Fruit fly (Drosophila melanogaster) whole organism, embryonic: Measurements from ENCODE around the gene CG34001.
A peak's percentile ranks its signal among the peaks of the same experiment; 100 is the strongest.

Experiments used
- Bgb ChIP-seq: fragments of 200-800 bp; sonication (Bioruptor generic); IDR thresholded peaks from 2 replicates; pipeline ENCODE4 v1.3.6; 2022; ENCODE audit warnings: missing biosample characterization, missing genetic modification characterization; ENCODE audit not compliant: partially characterized antibody
- CG10209 ChIP-seq: fragments of 200-800 bp; sonication (Bioruptor generic); optimal IDR thresholded peaks from 3 replicates; lab custom pipeline; 2017; ENCODE audit warnings: missing biosample characterization, mild to moderate bottlenecking, missing genetic modification characterization, missing genetic modification reagents
- CG11398 ChIP-seq: fragments of 200-800 bp; sonication (Bioruptor generic); optimal IDR thresholded peaks from 2 replicates; lab custom pipeline; 2016; ENCODE audit warnings: missing biosample characterization, missing genetic modification characterization
- CG11696 ChIP-seq: fragments of 200-800 bp; sonication (Bioruptor generic); IDR thresholded peaks from 2 replicates; pipeline ENCODE4 v1.3.6; 2022; ENCODE audit warnings: missing biosample characterization, missing genetic modification characterization
- CG14860 ChIP-seq: fragments of 200-800 bp; sonication (Bioruptor generic); IDR thresholded peaks from 3 replicates; pipeline ENCODE4 v1.3.6; 2022; ENCODE audit warnings: missing biosample characterization, missing genetic modification characterization; ENCODE audit not compliant: partially characterized antibody
- CG15011 ChIP-seq: fragments of 200-800 bp; sonication (Bioruptor generic); optimal IDR thresholded peaks from 3 replicates; lab custom pipeline; 2018; ENCODE audit warnings: missing biosample characterization, mild to moderate bottlenecking, missing genetic modification characterization
- CG1603 ChIP-seq: fragments of 200-800 bp; sonication (Bioruptor generic); optimal IDR thresholded peaks from 2 replicates; lab custom pipeline; 2019; ENCODE audit warnings: missing biosample characterization, mild to moderate bottlenecking, missing genetic modification characterization, moderate library complexity
- CG17361 ChIP-seq: fragments of 200-800 bp; sonication (Bioruptor generic); IDR thresholded peaks from 3 replicates; pipeline ENCODE4 v1.3.6; 2022; ENCODE audit warnings: missing biosample characterization, missing genetic modification characterization
- CG17612 ChIP-seq: fragments of 200-800 bp; sonication (Bioruptor generic); IDR thresholded peaks from 2 replicates; pipeline ENCODE4 v1.3.6; 2022; ENCODE audit warnings: missing biosample characterization, missing genetic modification characterization
- CG1832 ChIP-seq: fragments of 200-800 bp; sonication (Bioruptor generic); optimal IDR thresholded peaks from 2 replicates; lab custom pipeline; 2017; ENCODE audit warnings: missing biosample characterization, mild to moderate bottlenecking, missing genetic modification characterization, inconsistent platforms
- CG33557 ChIP-seq: fragments of 200-800 bp; sonication (Bioruptor generic); optimal IDR thresholded peaks from 2 replicates; lab custom pipeline; 2019; ENCODE audit warnings: missing biosample characterization, mild to moderate bottlenecking, missing genetic modification characterization, moderate library complexity
- CG3995 ChIP-seq: fragments of 200-800 bp; sonication (Bioruptor generic); optimal IDR thresholded peaks from 3 replicates; lab custom pipeline; 2016; ENCODE audit warnings: missing biosample characterization, missing genetic modification characterization
- CG43689 ChIP-seq: fragments of 200-800 bp; sonication (Bioruptor generic); IDR thresholded peaks from 2 replicates; pipeline ENCODE4 v1.3.6; 2022; ENCODE audit warnings: missing biosample characterization, missing genetic modification characterization
- CG4424 ChIP-seq: fragments of 200-800 bp; sonication (Bioruptor generic); optimal IDR thresholded peaks from 3 replicates; lab custom pipeline; 2016; ENCODE audit warnings: missing biosample characterization, missing genetic modification characterization
- CG6654 ChIP-seq: fragments of 200-800 bp; sonication (Bioruptor generic); optimal IDR thresholded peaks from 2 replicates; lab custom pipeline; 2017; ENCODE audit warnings: missing biosample characterization, mild to moderate bottlenecking, missing genetic modification characterization
- CG6689 ChIP-seq: fragments of 200-800 bp; sonication (Bioruptor generic); IDR thresholded peaks from 2 replicates; pipeline ENCODE4 v1.3.6; 2022; ENCODE audit warnings: missing biosample characterization, missing genetic modification characterization
- CG7372 ChIP-seq: fragments of 200-800 bp; sonication (Bioruptor generic); IDR thresholded peaks from 2 replicates; pipeline ENCODE4 v1.3.6; 2022; ENCODE audit warnings: missing biosample characterization, missing genetic modification characterization
- CG7928 ChIP-seq: fragments of 200-800 bp; sonication (Bioruptor generic); optimal IDR thresholded peaks from 2 replicates; lab custom pipeline; 2017; ENCODE audit warnings: missing biosample characterization, mild to moderate bottlenecking, missing genetic modification characterization
- CG8944 ChIP-seq: fragments of 200-800 bp; sonication (Bioruptor generic); optimal IDR thresholded peaks from 3 replicates; lab custom pipeline; 2016; ENCODE audit warnings: missing biosample characterization, missing genetic modification characterization
- CG9797 ChIP-seq: fragments of 200-800 bp; sonication (Bioruptor generic); optimal IDR thresholded peaks from 3 replicates; lab custom pipeline; 2018; ENCODE audit warnings: missing biosample characterization, mild to moderate bottlenecking, missing genetic modification characterization
- CTCF ChIP-seq: fragments of 200-800 bp; sonication (Bioruptor generic); optimal IDR thresholded peaks from 2 replicates; lab custom pipeline; 2017; ENCODE audit warnings: missing biosample characterization, mild to moderate bottlenecking, missing genetic modification characterization, moderate library complexity
- Dad ChIP-seq: fragments of 200-800 bp; sonication (Bioruptor generic); optimal IDR thresholded peaks from 3 replicates; lab custom pipeline; 2016; ENCODE audit warnings: missing biosample characterization, missing genetic modification characterization
- Doc2 ChIP-seq: fragments of 200-800 bp; sonication (Bioruptor generic); IDR thresholded peaks from 2 replicates; pipeline ENCODE4 v1.3.6; 2022; ENCODE audit warnings: missing biosample characterization, missing genetic modification characterization
- Eip74EF ChIP-seq, 2 experiments: fragments of 200-800 bp in 1 of 2; fragments of >200 bp in 1 of 2; sonication (Bioruptor generic) in 1 of 2; optimal IDR thresholded peaks; 2 replicates each; lab custom pipeline; 2017 to 2019; ENCODE audit warnings: missing biosample characterization in 2 of 2, missing genetic modification characterization in 2 of 2, mild to moderate bottlenecking in 1 of 2, moderate library complexity in 1 of 2
- Fer1 ChIP-seq: fragments of 200-800 bp; sonication (Bioruptor generic); optimal IDR thresholded peaks from 2 replicates; lab custom pipeline; 2017; ENCODE audit warnings: missing biosample characterization, mild to moderate bottlenecking, missing genetic modification characterization
- Fer3 ChIP-seq: fragments of 200-800 bp; sonication (Bioruptor generic); optimal IDR thresholded peaks from 2 replicates; lab custom pipeline; 2018; ENCODE audit warnings: missing biosample characterization, mild to moderate bottlenecking, missing genetic modification characterization, moderate library complexity
- HmgZ ChIP-seq: fragments of 200-800 bp; sonication (Bioruptor generic); optimal IDR thresholded peaks from 2 replicates; lab custom pipeline; 2018; ENCODE audit warnings: missing biosample characterization, mild to moderate bottlenecking, missing genetic modification characterization
- Meics ChIP-seq: fragments of 200-800 bp; sonication (Bioruptor generic); optimal IDR thresholded peaks from 2 replicates; lab custom pipeline; 2017; ENCODE audit warnings: missing biosample characterization, mild to moderate bottlenecking, missing genetic modification characterization
- Mrtf ChIP-seq: fragments of 200-800 bp; sonication (Bioruptor generic); IDR thresholded peaks from 3 replicates; pipeline ENCODE4 v1.3.6; 2022; ENCODE audit warnings: missing biosample characterization, missing genetic modification characterization
- NC2β ChIP-seq: fragments of 200-800 bp; sonication (Bioruptor generic); optimal IDR thresholded peaks from 2 replicates; lab custom pipeline; 2016; ENCODE audit warnings: missing biosample characterization, missing genetic modification characterization
- Nf-YA ChIP-seq: fragments of 200-800 bp; sonication (Bioruptor generic); IDR thresholded peaks from 2 replicates; pipeline ENCODE4 v1.3.6; 2022; ENCODE audit warnings: missing biosample characterization, missing genetic modification characterization
- Side ChIP-seq: fragments of 200-800 bp; sonication (Bioruptor generic); optimal IDR thresholded peaks from 2 replicates; lab custom pipeline; 2016; ENCODE audit warnings: missing biosample characterization, missing genetic modification characterization
- ap ChIP-seq: fragments of 200-800 bp; sonication (Bioruptor generic); IDR thresholded peaks from 2 replicates; pipeline ENCODE4 v1.3.6; 2022; ENCODE audit warnings: missing biosample characterization, missing genetic modification characterization
- ci ChIP-seq: fragments of 200-800 bp; sonication (Bioruptor generic); IDR thresholded peaks from 3 replicates; pipeline ENCODE4 v1.3.6; 2022; ENCODE audit warnings: missing biosample characterization, missing genetic modification characterization
- danr ChIP-seq: fragments of 200-800 bp; sonication (Bioruptor generic); IDR thresholded peaks from 2 replicates; pipeline ENCODE4 v1.3.6; 2022; ENCODE audit warnings: missing biosample characterization, missing genetic modification characterization
- en ChIP-seq: fragments of 200-800 bp; sonication (Bioruptor generic); optimal IDR thresholded peaks from 2 replicates; lab custom pipeline; 2016; ENCODE audit warnings: missing biosample characterization, missing genetic modification characterization
- esg ChIP-seq: fragments of 200-800 bp; sonication (Bioruptor generic); conservative IDR thresholded peaks from 2 replicates; pipeline ENCODE4 v1.3.6; 2022; ENCODE audit warnings: missing biosample characterization, missing genetic modification characterization
- grn ChIP-seq: fragments of 200-800 bp; sonication (Bioruptor generic); optimal IDR thresholded peaks from 3 replicates; lab custom pipeline; 2017; ENCODE audit warnings: missing biosample characterization, missing genetic modification characterization
- jing ChIP-seq: fragments of 200-800 bp; sonication (Bioruptor generic); optimal IDR thresholded peaks from 2 replicates; lab custom pipeline; 2018; ENCODE audit warnings: missing biosample characterization, mild to moderate bottlenecking, missing genetic modification characterization
- nmo ChIP-seq: fragments of 200-800 bp; sonication (Bioruptor generic); optimal IDR thresholded peaks from 2 replicates; lab custom pipeline; 2018; ENCODE audit warnings: missing biosample characterization, mild to moderate bottlenecking, missing genetic modification characterization, moderate library complexity
- p53 ChIP-seq: fragments of 200-800 bp; sonication (Bioruptor generic); optimal IDR thresholded peaks from 2 replicates; lab custom pipeline; 2016; ENCODE audit warnings: missing biosample characterization, missing genetic modification characterization
- ranshi ChIP-seq: fragments of 200-800 bp; sonication (Bioruptor generic); IDR thresholded peaks from 2 replicates; pipeline ENCODE4 v1.3.6; 2022; ENCODE audit warnings: missing biosample characterization, missing genetic modification characterization
- slou ChIP-seq: fragments of 200-800 bp; sonication (Bioruptor generic); optimal IDR thresholded peaks from 3 replicates; lab custom pipeline; 2016; ENCODE audit warnings: missing biosample characterization, missing genetic modification characterization
- sob ChIP-seq: fragments of 200-800 bp; sonication (Bioruptor generic); IDR thresholded peaks from 2 replicates; pipeline ENCODE4 v1.3.6; 2022; ENCODE audit warnings: missing biosample characterization, missing genetic modification characterization
- tin ChIP-seq: fragments of 200-800 bp; sonication (Bioruptor generic); optimal IDR thresholded peaks from 3 replicates; lab custom pipeline; 2016; ENCODE audit warnings: missing biosample characterization, missing genetic modification characterization
- tna ChIP-seq: fragments of 200-800 bp; sonication (Bioruptor generic); IDR thresholded peaks from 2 replicates; pipeline ENCODE4 v1.3.6; 2022; ENCODE audit warnings: missing biosample characterization, missing genetic modification characterization; ENCODE audit not compliant: partially characterized antibody
- tx ChIP-seq: fragments of 200-800 bp; sonication (Bioruptor generic); optimal IDR thresholded peaks from 2 replicates; lab custom pipeline; 2016; ENCODE audit warnings: missing biosample characterization, missing genetic modification characterization
- usp ChIP-seq: fragments of >200 bp; optimal IDR thresholded peaks from 2 replicates; lab custom pipeline; 2017; ENCODE audit warnings: missing biosample characterization, missing genetic modification characterization
- vvl ChIP-seq: fragments of 200-800 bp; sonication (Bioruptor generic); IDR thresholded peaks from 2 replicates; pipeline ENCODE4 v1.3.6; 2022; ENCODE audit warnings: missing biosample characterization, missing genetic modification characterization
- wek ChIP-seq: fragments of 200-800 bp; sonication (Bioruptor generic); optimal IDR thresholded peaks from 3 replicates; lab custom pipeline; 2018; ENCODE audit warnings: missing biosample characterization, mild to moderate bottlenecking, missing genetic modification characterization, moderate library complexity
- zen ChIP-seq: fragments of 200-800 bp; sonication (Bioruptor generic); optimal IDR thresholded peaks from 3 replicates; lab custom pipeline; 2018; ENCODE audit warnings: missing biosample characterization, mild to moderate bottlenecking, missing genetic modification characterization, moderate library complexity

The CG34001 gene

DNA sequence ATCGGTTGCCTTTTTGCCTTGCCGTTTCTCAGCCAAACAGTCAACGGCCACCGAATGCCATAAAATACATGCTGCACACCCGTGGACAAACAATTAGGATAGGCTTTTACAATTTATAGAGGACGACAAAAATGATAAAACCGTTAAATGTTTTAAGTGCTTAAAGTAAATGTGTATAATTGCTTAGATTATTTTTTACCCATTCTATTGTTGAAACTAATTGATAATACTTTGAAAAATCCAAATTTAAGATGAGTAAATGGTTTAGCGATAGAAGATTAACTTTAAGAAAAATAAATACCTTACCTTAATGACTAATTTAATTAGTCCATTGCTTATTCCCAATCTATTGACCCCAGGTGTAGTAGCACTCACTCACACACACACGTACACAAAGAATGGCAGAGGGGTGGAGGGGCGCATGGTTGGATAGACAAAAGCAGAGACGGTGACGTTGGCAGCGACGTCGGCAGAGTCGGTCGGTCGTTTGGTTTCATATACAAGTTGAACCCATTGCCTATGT is 47.7 kb downstream of the CG34001 start (continued):
- TF ChIP-seq p53 (peak; percentile 76), CG9797 (peak; percentile 42), tna (GFP tag; lab: Robert Waterston, UW) (no peak), CG11696 (GFP tag; lab: Robert Waterston, UW) (peak; percentile 99), HmgZ (tag; lab: Kevin White, UChicago) (peak; percentile 94), CG33557 (GFP tag; lab: Kevin White, UChicago) (peak; percentile 91), ap (GFP tag; lab: Robert Waterston, UW) (peak; percentile 93), zen (tag; lab: Kevin White, UChicago) (peak; percentile 85), Meics (peak; percentile 96), CG11398 (peak; percentile 87), CG10209 (GFP tag; lab: Kevin White, UChicago) (peak; percentile 96), usp (GFP tag; lab: Kevin White, UChicago) (no peak), jing (GFP tag; lab: Kevin White, UChicago) (peak; percentile 77), ci (no peak; the same call in none of the 3 replicates), tx (GFP tag; lab: Kevin White, UChicago) (peak; percentile 84), CG17361 (GFP tag; lab: Robert Waterston, UW) (peak; percentile 96), CG4424 (GFP tag; lab: Kevin White, UChicago) (peak; percentile 91), CG1603 (tag; lab: Kevin White, UChicago) (peak; percentile 85), CG7372 (peak; percentile 94), tin (GFP tag; lab: Kevin White, UChicago) (peak; percentile 89), CTCF (peak; percentile 33), CG43689 (peak; percentile 68; the same call in 1 of the 2 replicates), danr (GFP tag; lab: Robert Waterston, UW) (peak; percentile 92), Fer1 (GFP tag; lab: Kevin White, UChicago) (peak; percentile 97), CG1832 (GFP tag; lab: Kevin White, UChicago) (no peak), CG17612 (peak; percentile 86), Doc2 (GFP tag; lab: Robert Waterston, UW) (no peak), Bgb (GFP tag; lab: Robert Waterston, UW) (no peak), CG14860 (GFP tag; lab: Robert Waterston, UW) (no peak), Fer3 (tag; lab: Kevin White, UChicago) (peak; percentile 90), grn (GFP tag; lab: Kevin White, UChicago) (peak; percentile 83), Mrtf (GFP tag; lab: Robert Waterston, UW) (peak; percentile 91), ranshi (GFP tag; lab: Robert Waterston, UW) (peak; percentile 92), CG7928 (GFP tag; lab: Kevin White, UChicago) (peak; percentile 63), Nf-YA (GFP tag; lab: Robert Waterston, UW) (peak; percentile 88), en (GFP tag; lab: Kevin White, UChicago) (peak; percentile 88), Side (GFP tag; lab: Kevin White, UChicago) (peak; percentile 94), esg (GFP tag; lab: Robert Waterston, UW) (peak; percentile 94), CG3995 (GFP tag; lab: Kevin White, UChicago) (peak; percentile 56), CG15011 (GFP tag; lab: Kevin White, UChicago) (peak; percentile 94), Eip74EF (GFP tag; optimal IDR thresholded peaks at IDR 0.05; lab: Kevin White, UChicago) (peak in 1 of 2 experiments; percentile 97), nmo (GFP tag; lab: Kevin White, UChicago) (peak; percentile 99), CG6654 (GFP tag; lab: Kevin White, UChicago) (peak; percentile 80), CG6689 (peak; percentile 96), Dad (peak; percentile 89), wek (GFP tag; lab: Kevin White, UChicago) (peak; percentile 79), vvl (GFP tag; lab: Robert Waterston, UW) (peak; percentile 97), NC2β (peak; percentile 82), sob (GFP tag; lab: Robert Waterston, UW) (peak; percentile 86), slou (GFP tag; lab: Kevin White, UChicago) (peak; percentile 72), CG8944 (GFP tag; lab: Kevin White, UChicago) (peak; percentile 75)
